Fruit fly (Drosophila melanogaster) whole organism, embryonic: ENCODE measurements around the gene heix.
A peak's percentile ranks its signal among the peaks of the same experiment; 100 is the strongest.

Experiments
- Antp ChIP-seq: fragments of 200-800 bp; sonication (Bioruptor generic); optimal IDR thresholded peaks from 3 replicates; lab custom pipeline; 2016; ENCODE audit warnings: missing biosample characterization, missing genetic modification characterization
- Atf-2 ChIP-seq: fragments of 200-800 bp; sonication (Bioruptor generic); optimal IDR thresholded peaks from 2 replicates; lab custom pipeline; 2016; ENCODE audit warnings: missing biosample characterization, missing genetic modification characterization
- B-H2 ChIP-seq: fragments of 200-800 bp; sonication (Bioruptor generic); optimal IDR thresholded peaks from 2 replicates; lab custom pipeline; 2018; ENCODE audit warnings: missing biosample characterization, mild to moderate bottlenecking, missing genetic modification characterization
- CG12219 ChIP-seq: fragments of 200-800 bp; sonication (Bioruptor generic); optimal IDR thresholded peaks from 3 replicates; lab custom pipeline; 2018; ENCODE audit warnings: missing biosample characterization, mild to moderate bottlenecking, missing genetic modification characterization
- CG1233 ChIP-seq: fragments of 200-800 bp; sonication (Bioruptor generic); optimal IDR thresholded peaks from 4 replicates; lab custom pipeline; 2018; ENCODE audit warnings: missing biosample characterization, mild to moderate bottlenecking, missing genetic modification characterization
- CG15696 ChIP-seq: fragments of 200-800 bp; sonication (Bioruptor generic); optimal IDR thresholded peaks from 2 replicates; lab custom pipeline; 2019; ENCODE audit warnings: missing biosample characterization, mild to moderate bottlenecking, missing genetic modification characterization, moderate library complexity
- CG16863 ChIP-seq: fragments of 200-800 bp; sonication (Bioruptor generic); optimal IDR thresholded peaks from 3 replicates; lab custom pipeline; 2016; ENCODE audit warnings: missing biosample characterization, missing genetic modification characterization
- CG18011 ChIP-seq: fragments of 200-800 bp; sonication (Bioruptor generic); optimal IDR thresholded peaks from 2 replicates; lab custom pipeline; 2017; ENCODE audit warnings: missing biosample characterization, missing genetic modification characterization, mild to moderate bottlenecking, moderate library complexity, missing genotype
- CG1832 ChIP-seq: fragments of 200-800 bp; sonication (Bioruptor generic); optimal IDR thresholded peaks from 2 replicates; lab custom pipeline; 2017; ENCODE audit warnings: missing biosample characterization, mild to moderate bottlenecking, missing genetic modification characterization, inconsistent platforms
- CG2116 ChIP-seq: fragments of 200-800 bp; sonication (Bioruptor generic); optimal IDR thresholded peaks from 3 replicates; lab custom pipeline; 2018; ENCODE audit warnings: missing biosample characterization, mild to moderate bottlenecking, missing genetic modification characterization
- CG30403 ChIP-seq: fragments of 200-800 bp; sonication (Bioruptor generic); optimal IDR thresholded peaks from 3 replicates; lab custom pipeline; 2016; ENCODE audit warnings: missing biosample characterization, missing genetic modification characterization
- CG42726 ChIP-seq: fragments of 200-800 bp; sonication (Bioruptor generic); IDR thresholded peaks from 2 replicates; pipeline ENCODE4 v1.3.6; 2022; ENCODE audit warnings: missing biosample characterization, missing genetic modification characterization; ENCODE audit not compliant: partially characterized antibody
- CG6791 ChIP-seq: fragments of 200-800 bp; sonication (Bioruptor generic); IDR thresholded peaks from 3 replicates; pipeline ENCODE4 v1.3.6; 2022; ENCODE audit warnings: missing biosample characterization, missing genetic modification characterization; ENCODE audit not compliant: partially characterized antibody
- CG7357 ChIP-seq: fragments of 200-800 bp; sonication (Bioruptor generic); IDR thresholded peaks from 3 replicates; pipeline ENCODE4 v1.3.6; 2022; ENCODE audit warnings: missing biosample characterization, missing genetic modification characterization
- CG7963 ChIP-seq: fragments of 200-800 bp; sonication (Bioruptor generic); IDR thresholded peaks from 3 replicates; pipeline ENCODE4 v1.3.6; 2022; ENCODE audit warnings: missing biosample characterization, missing genetic modification characterization; ENCODE audit not compliant: partially characterized antibody
- CG8924 ChIP-seq: fragments of 200-800 bp; optimal IDR thresholded peaks from 3 replicates; lab custom pipeline; 2019; ENCODE audit warnings: missing biosample characterization, mild to moderate bottlenecking, missing genetic modification characterization, moderate library complexity
- Fer3 ChIP-seq: fragments of 200-800 bp; sonication (Bioruptor generic); optimal IDR thresholded peaks from 2 replicates; lab custom pipeline; 2018; ENCODE audit warnings: missing biosample characterization, mild to moderate bottlenecking, missing genetic modification characterization, moderate library complexity
- HHEX ChIP-seq: fragments of 200-800 bp; sonication (Bioruptor generic); optimal IDR thresholded peaks from 3 replicates; lab custom pipeline; 2017; ENCODE audit warnings: missing biosample characterization, mild to moderate bottlenecking, missing genetic modification characterization, missing genetic modification reagents
- HLH54F ChIP-seq: fragments of 200-800 bp; sonication (Bioruptor generic); optimal IDR thresholded peaks from 3 replicates; lab custom pipeline; 2016; ENCODE audit warnings: missing biosample characterization, missing genetic modification characterization
- Hmr ChIP-seq: fragments of 200-800 bp; sonication (Bioruptor generic); optimal IDR thresholded peaks from 3 replicates; lab custom pipeline; 2017; ENCODE audit warnings: mild to moderate bottlenecking, missing biosample characterization, missing genetic modification reagents, missing genetic modification characterization
- Hr51 ChIP-seq, 2 experiments: fragments of 200-800 bp; sonication (Bioruptor generic); optimal IDR thresholded peaks; 2 replicates in 1 of 2; 3 replicates in 1 of 2; lab custom pipeline; 2016 to 2018; ENCODE audit warnings: missing biosample characterization in 2 of 2, missing genetic modification characterization in 2 of 2, mild to moderate bottlenecking in 1 of 2, moderate library complexity in 1 of 2
- Mes4 ChIP-seq: fragments of 200-800 bp; sonication (Bioruptor generic); optimal IDR thresholded peaks from 2 replicates; lab custom pipeline; 2016; ENCODE audit warnings: missing biosample characterization, missing genetic modification characterization
- NK7.1 ChIP-seq: fragments of 200-800 bp; sonication (Bioruptor generic); optimal IDR thresholded peaks from 3 replicates; lab custom pipeline; 2016; ENCODE audit warnings: missing biosample characterization, missing genetic modification characterization
- Neu2 ChIP-seq: fragments of 200-800 bp; sonication (Bioruptor generic); optimal IDR thresholded peaks from 3 replicates; lab custom pipeline; 2016; ENCODE audit warnings: missing biosample characterization, missing genetic modification characterization, borderline replicate concordance
- Opbp ChIP-seq: fragments of 200-800 bp; sonication (Bioruptor generic); IDR thresholded peaks from 3 replicates; pipeline ENCODE4 v1.3.6; 2022; ENCODE audit warnings: missing biosample characterization, missing genetic modification characterization; ENCODE audit not compliant: partially characterized antibody
- Ravus ChIP-seq: fragments of 200-800 bp; sonication (Bioruptor generic); IDR thresholded peaks from 2 replicates; pipeline ENCODE4 v1.3.6; 2022; ENCODE audit warnings: missing biosample characterization, missing genetic modification characterization
- Sin3A ChIP-seq: fragments of >200 bp; optimal IDR thresholded peaks from 2 replicates; lab custom pipeline; 2018
- Sry-β ChIP-seq: fragments of 200-800 bp; sonication (Bioruptor generic); optimal IDR thresholded peaks from 2 replicates; lab custom pipeline; 2018; ENCODE audit warnings: missing biosample characterization, mild to moderate bottlenecking, missing genetic modification characterization, moderate library complexity
- Taf1 ChIP-seq: fragments of 200-800 bp; sonication (Bioruptor generic); IDR thresholded peaks from 2 replicates; pipeline ENCODE4 v1.3.6; 2022; ENCODE audit warnings: missing biosample characterization, missing genetic modification characterization
- ato ChIP-seq: fragments of 200-800 bp; sonication (Bioruptor generic); IDR thresholded peaks from 2 replicates; pipeline ENCODE4 v1.3.6; 2022; ENCODE audit warnings: missing biosample characterization, missing genetic modification characterization; ENCODE audit not compliant: partially characterized antibody
- bcd ChIP-seq: fragments of 200-800 bp; sonication (Bioruptor generic); optimal IDR thresholded peaks from 2 replicates; lab custom pipeline; 2017; ENCODE audit warnings: missing biosample characterization, mild to moderate bottlenecking, missing genetic modification characterization
- cato ChIP-seq: fragments of 200-800 bp; sonication (Bioruptor generic); optimal IDR thresholded peaks from 2 replicates; lab custom pipeline; 2016; ENCODE audit warnings: missing biosample characterization, missing genetic modification characterization, borderline replicate concordance
- crol ChIP-seq: fragments of 200-800 bp; sonication (Bioruptor generic); IDR thresholded peaks from 2 replicates; pipeline ENCODE4 v1.3.6; 2022; ENCODE audit warnings: missing biosample characterization, missing genetic modification characterization
- danr ChIP-seq: fragments of 200-800 bp; sonication (Bioruptor generic); IDR thresholded peaks from 2 replicates; pipeline ENCODE4 v1.3.6; 2022; ENCODE audit warnings: missing biosample characterization, missing genetic modification characterization
- dysf ChIP-seq: fragments of 200-800 bp; sonication (Bioruptor generic); IDR thresholded peaks from 3 replicates; pipeline ENCODE4 v1.3.6; 2022; ENCODE audit warnings: missing biosample characterization, missing genetic modification characterization
- eve ChIP-seq, 2 experiments: fragments of >200 bp; optimal IDR thresholded peaks; 2 replicates each; lab custom pipeline; 2017; ENCODE audit warnings: missing biosample characterization in 2 of 2, missing genetic modification characterization in 2 of 2
- ewg ChIP-seq: fragments of 200-800 bp; sonication (Bioruptor generic); optimal IDR thresholded peaks from 3 replicates; lab custom pipeline; 2017; ENCODE audit warnings: mild to moderate bottlenecking, missing biosample characterization, missing genetic modification reagents, missing genetic modification characterization
- fd102C ChIP-seq: fragments of 200-800 bp; sonication (Bioruptor generic); optimal IDR thresholded peaks from 2 replicates; lab custom pipeline; 2018; ENCODE audit warnings: missing biosample characterization, mild to moderate bottlenecking, missing genetic modification characterization, moderate library complexity
- grn ChIP-seq: fragments of 200-800 bp; sonication (Bioruptor generic); optimal IDR thresholded peaks from 3 replicates; lab custom pipeline; 2017; ENCODE audit warnings: missing biosample characterization, missing genetic modification characterization
- jumu ChIP-seq: fragments of 200-800 bp; sonication (Bioruptor generic); optimal IDR thresholded peaks from 3 replicates; lab custom pipeline; 2016; ENCODE audit warnings: missing biosample characterization, missing genetic modification characterization
- lilli ChIP-seq: fragments of 200-800 bp; sonication (Bioruptor generic); optimal IDR thresholded peaks from 3 replicates; lab custom pipeline; 2016; ENCODE audit warnings: missing biosample characterization, missing genetic modification characterization
- nom ChIP-seq: fragments of 200-800 bp; sonication (Bioruptor generic); optimal IDR thresholded peaks from 2 replicates; lab custom pipeline; 2017; ENCODE audit warnings: missing biosample characterization, missing genetic modification characterization, mild to moderate bottlenecking, moderate library complexity, missing genetic modification reagents
- oc ChIP-seq: fragments of 200-800 bp; sonication (Bioruptor generic); optimal IDR thresholded peaks from 2 replicates; lab custom pipeline; 2018; ENCODE audit warnings: missing biosample characterization, mild to moderate bottlenecking, missing genetic modification characterization, moderate library complexity
- pb ChIP-seq: fragments of 200-800 bp; sonication (Bioruptor generic); optimal IDR thresholded peaks from 3 replicates; lab custom pipeline; 2016; ENCODE audit warnings: missing biosample characterization, missing genetic modification characterization
- pnt ChIP-seq: fragments of 200-800 bp; sonication (Bioruptor generic); optimal IDR thresholded peaks from 3 replicates; lab custom pipeline; 2016; ENCODE audit warnings: missing biosample characterization, missing genetic modification characterization
- ro ChIP-seq: fragments of 200-800 bp; sonication (Bioruptor generic); IDR thresholded peaks from 2 replicates; pipeline ENCODE4 v1.3.6; 2022; ENCODE audit warnings: missing biosample characterization, missing genetic modification characterization
- sens ChIP-seq: fragments of 200-800 bp; sonication (Bioruptor generic); peaks from one replicate; lab custom pipeline; 2016; ENCODE audit warnings: missing biosample characterization, missing genetic modification characterization
- shn ChIP-seq: fragments of 200-800 bp; sonication (Bioruptor generic); optimal IDR thresholded peaks from 3 replicates; lab custom pipeline; 2016; ENCODE audit warnings: missing biosample characterization, missing genetic modification characterization
- sr ChIP-seq: fragments of 200-800 bp; sonication (Bioruptor generic); IDR thresholded peaks from 3 replicates; pipeline ENCODE4 v1.3.6; 2022; ENCODE audit warnings: missing biosample characterization, missing genetic modification characterization
- zfh2 ChIP-seq: fragments of 200-800 bp; sonication (Bioruptor generic); optimal IDR thresholded peaks from 2 replicates; lab custom pipeline; 2016; ENCODE audit warnings: missing biosample characterization, missing genetic modification characterization

Gene heix

DNA sequence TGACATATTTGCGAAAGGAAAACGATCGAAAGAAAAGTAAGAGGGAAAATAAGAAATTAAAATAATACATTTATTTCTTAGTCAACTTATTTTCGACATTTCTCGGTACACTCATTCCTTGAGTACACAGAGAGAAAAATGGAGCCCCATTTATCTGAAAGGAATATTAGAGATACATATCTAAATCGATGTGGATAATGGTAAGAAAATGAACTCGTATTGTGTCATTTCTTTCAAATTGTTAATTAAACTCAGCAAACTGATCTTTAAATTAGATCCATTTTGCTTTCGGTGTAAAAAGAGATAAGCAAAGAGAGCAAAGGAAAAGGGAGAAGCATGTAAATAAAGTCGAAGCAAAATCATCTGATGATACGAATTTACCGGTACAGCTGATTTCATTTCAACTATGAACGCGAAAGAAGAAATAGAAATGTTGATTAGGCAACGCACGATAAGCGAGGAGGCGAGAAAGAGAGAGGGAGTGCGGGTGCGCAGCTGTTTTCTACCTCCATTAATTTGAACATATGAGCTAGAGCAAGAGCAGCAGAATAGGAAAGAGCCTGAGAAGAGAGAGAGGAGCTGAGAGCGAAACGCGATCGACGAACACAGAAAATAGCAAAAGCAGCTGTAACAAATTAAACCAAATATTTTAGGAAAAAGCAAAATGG is 13.8 kb downstream of the heix start (continued):
- TF ChIP-seq CG6791 (GFP tag; lab: Robert Waterston, UW) = no peak
- peak; percentile 80 for TF ChIP-seq CG15696 (tag; lab: Kevin White, UChicago)
- TF ChIP-seq Fer3 (tag; lab: Kevin White, UChicago) = peak; percentile 92
- peak in 1 of 2 experiments; percentile 23 for TF ChIP-seq eve (GFP tag; optimal IDR thresholded peaks at IDR 0.05; lab: Kevin White, UChicago)
- peak; percentile 73 for TF ChIP-seq ewg (GFP tag; lab: Kevin White, UChicago)
- no peak for TF ChIP-seq danr (GFP tag; lab: Robert Waterston, UW)
- TF ChIP-seq cato (GFP tag; lab: Kevin White, UChicago) = peak; percentile 71
- no peak for TF ChIP-seq Sry-β (GFP tag; lab: Kevin White, UChicago)
- TF ChIP-seq fd102C = peak; percentile 86
- peak; percentile 84 for TF ChIP-seq CG8924
- peak; percentile 13 for TF ChIP-seq B-H2 (GFP tag; lab: Kevin White, UChicago)
- TF ChIP-seq sens = peak; percentile 98
- TF ChIP-seq jumu (GFP tag; lab: Kevin White, UChicago) = peak; percentile 72
- no peak for TF ChIP-seq CG42726 (GFP tag; lab: Robert Waterston, UW)
- TF ChIP-seq oc = peak; percentile 92
- peak; percentile 85 for TF ChIP-seq zfh2 (GFP tag; lab: Kevin White, UChicago)
- TF ChIP-seq CG16863 (GFP tag; lab: Kevin White, UChicago) = peak; percentile 82
- TF ChIP-seq pnt (GFP tag; lab: Kevin White, UChicago) = peak; percentile 87
- TF ChIP-seq Ravus = no peak
- TF ChIP-seq Neu2 (GFP tag; lab: Kevin White, UChicago) = peak; percentile 63
- peak; percentile 87 for TF ChIP-seq HLH54F (GFP tag; lab: Kevin White, UChicago)
- no peak for TF ChIP-seq Sin3A (lab: Kevin White, UChicago)
- TF ChIP-seq sr = no peak
- TF ChIP-seq CG12219 (GFP tag; lab: Kevin White, UChicago) = peak; percentile 89
- peak; percentile 83 for TF ChIP-seq Antp (GFP tag; lab: Kevin White, UChicago)
- no peak for TF ChIP-seq CG7963 (GFP tag; lab: Robert Waterston, UW)
- peak; percentile 71 for TF ChIP-seq CG18011 (GFP tag; lab: Kevin White, UChicago)
- TF ChIP-seq bcd (GFP tag; lab: Kevin White, UChicago) = peak; percentile 87
- TF ChIP-seq CG1233 (GFP tag; lab: Kevin White, UChicago) = peak; percentile 81
- TF ChIP-seq dysf (GFP tag; lab: Robert Waterston, UW) = no peak
- TF ChIP-seq nom (GFP tag; lab: Kevin White, UChicago) = peak; percentile 12
- TF ChIP-seq lilli = peak; percentile 86
- peak; percentile 66 for TF ChIP-seq CG1832 (GFP tag; lab: Kevin White, UChicago)
- peak; percentile 76 for TF ChIP-seq Hmr
- peak; percentile 36 for TF ChIP-seq CG2116 (GFP tag; lab: Kevin White, UChicago)
- no peak for TF ChIP-seq ro (GFP tag; lab: Robert Waterston, UW)
- peak; percentile 70 for TF ChIP-seq pb
- peak; percentile 82 for TF ChIP-seq shn (GFP tag; lab: Kevin White, UChicago)
- TF ChIP-seq Atf-2 (GFP tag; lab: Kevin White, UChicago) = peak; percentile 81
- no peak for TF ChIP-seq ato
- TF ChIP-seq NK7.1 (GFP tag; lab: Kevin White, UChicago) = peak; percentile 50
- TF ChIP-seq grn = peak; percentile 53
- no peak for TF ChIP-seq Taf1 (GFP tag; lab: Robert Waterston, UW)
- TF ChIP-seq Mes4 (GFP tag; lab: Kevin White, UChicago) = peak; percentile 79
- peak; percentile 83 for TF ChIP-seq CG7357 (GFP tag; lab: Robert Waterston, UW)
- TF ChIP-seq Opbp (GFP tag; lab: Robert Waterston, UW) = no peak
- peak; percentile 87 for TF ChIP-seq HHEX (GFP tag; lab: Kevin White, UChicago)
- peak; percentile 82 for TF ChIP-seq CG30403 (GFP tag; lab: Kevin White, UChicago)
- no peak for TF ChIP-seq crol (GFP tag; lab: Robert Waterston, UW)
- TF ChIP-seq Hr51 (GFP tag; optimal IDR thresholded peaks at IDR 0.05; lab: Kevin White, UChicago) = peak; percentile 71 to 88
